Worm (Caenorhabditis elegans) whole organism, late embryonic: ENCODE results near the gene F38E9.4.

ENCODE experiments used
- F13H6.1 ChIP-seq: sonication (generic microtip); optimal IDR thresholded peaks from 2 replicates; lab custom pipeline; 2016; ENCODE audit warnings: missing genetic modification characterization, missing compliant biosample characterization
- ama-1 ChIP-seq: fragments of 150-350 bp; optimal IDR thresholded peaks from 2 replicates; lab custom pipeline; 2014
- fkh-10 ChIP-seq: fragments of 150-350 bp; optimal IDR thresholded peaks from 2 replicates; lab custom pipeline; 2014; ENCODE audit warnings: missing biosample characterization, missing genetic modification reagents, missing genetic modification characterization
- fkh-6 ChIP-seq: sonication (generic microtip); optimal IDR thresholded peaks from 2 replicates; lab custom pipeline; 2016; ENCODE audit warnings: missing genetic modification characterization, missing compliant biosample characterization
- nfya-1 ChIP-seq: sonication (generic microtip); optimal IDR thresholded peaks from 2 replicates; lab custom pipeline; 2017; ENCODE audit warnings: missing genetic modification characterization, mild to moderate bottlenecking, missing compliant biosample characterization, antibody characterized with exemption, moderate library complexity
- nhr-11 ChIP-seq: fragments of 150-350 bp; optimal IDR thresholded peaks from 2 replicates; lab custom pipeline; 2014; ENCODE audit warnings: missing biosample characterization, missing genetic modification characterization
- pax-1 ChIP-seq: fragments of 150-350 bp; optimal IDR thresholded peaks from 2 replicates; lab custom pipeline; 2014; ENCODE audit warnings: missing biosample characterization, missing genetic modification characterization
- pha-4 ChIP-seq: fragments of 150-350 bp; optimal IDR thresholded peaks from 2 replicates; lab custom pipeline; 2018; ENCODE audit warnings: missing biosample characterization, missing genetic modification reagents, missing genetic modification characterization
- pqm-1 ChIP-seq: sonication (generic microtip); optimal IDR thresholded peaks from 2 replicates; lab custom pipeline; 2016; ENCODE audit warnings: missing genetic modification characterization, missing compliant biosample characterization
- pros-1 ChIP-seq: fragments of 150-350 bp; optimal IDR thresholded peaks from 2 replicates; lab custom pipeline; 2014; ENCODE audit warnings: missing biosample characterization, missing genetic modification reagents, missing genetic modification characterization
- zip-5 ChIP-seq: sonication (generic microtip); optimal IDR thresholded peaks from 2 replicates; lab custom pipeline; 2016; ENCODE audit warnings: missing genetic modification characterization, missing compliant biosample characterization

- TF ChIP-seq fkh-6 (tag; lab: Kevin White, UChicago) (no peak), pha-4 (no peak), fkh-10 (GFP tag; lab: Kevin White, UChicago) (no peak), F13H6.1 (no peak), nhr-11 (tag; lab: Kevin White, UChicago) (no peak), nfya-1 (tag; lab: Kevin White, UChicago) (no peak), pax-1 (tag; lab: Kevin White, UChicago) (no peak), ama-1 (lab: Kevin White, UChicago) (no peak), pros-1 (no peak), pqm-1 (tag; lab: Kevin White, UChicago) (no peak), zip-5 (tag; lab: Kevin White, UChicago) (no peak)
Observed at ce11 chrX:16447116-16447515, 4.6 kb upstream of the F38E9.4 start.
